Worm (Caenorhabditis elegans) whole organism, late embryonic: ENCODE results near the gene clec-3.

ENCODE experiments used
- F13H6.1 ChIP-seq: sonication (generic microtip); optimal IDR thresholded peaks from 2 replicates; lab custom pipeline; 2016; ENCODE audit warnings: missing genetic modification characterization, missing compliant biosample characterization
- K02D7.2 ChIP-seq: sonication (generic microtip); optimal IDR thresholded peaks from 2 replicates; lab custom pipeline; 2017; ENCODE audit warnings: mild to moderate bottlenecking, missing genetic modification characterization, missing compliant biosample characterization
- ama-1 ChIP-seq: fragments of 150-350 bp; optimal IDR thresholded peaks from 2 replicates; lab custom pipeline; 2014
- ceh-6 ChIP-seq: fragments of 200-800 bp; sonication (Bioruptor generic); optimal IDR thresholded peaks from 2 replicates; lab custom pipeline; 2018; ENCODE audit warnings: mild to moderate bottlenecking, missing genetic modification characterization, missing compliant biosample characterization
- dmd-4 ChIP-seq: sonication (generic microtip); optimal IDR thresholded peaks from 2 replicates; lab custom pipeline; 2016; ENCODE audit warnings: borderline replicate concordance, missing genetic modification characterization, missing compliant biosample characterization
- fkh-10 ChIP-seq: fragments of 150-350 bp; optimal IDR thresholded peaks from 2 replicates; lab custom pipeline; 2014; ENCODE audit warnings: missing biosample characterization, missing genetic modification reagents, missing genetic modification characterization
- lin-11 ChIP-seq: fragments of 200-800 bp; sonication (Bioruptor generic); optimal IDR thresholded peaks from 2 replicates; lab custom pipeline; 2018; ENCODE audit warnings: mild to moderate bottlenecking, missing genetic modification characterization, missing compliant biosample characterization
- madf-2 ChIP-seq: sonication (generic microtip); optimal IDR thresholded peaks from 2 replicates; lab custom pipeline; 2017; ENCODE audit warnings: missing genetic modification characterization, missing compliant biosample characterization
- pax-1 ChIP-seq: fragments of 150-350 bp; optimal IDR thresholded peaks from 2 replicates; lab custom pipeline; 2014; ENCODE audit warnings: missing biosample characterization, missing genetic modification characterization
- pha-4 ChIP-seq: fragments of 150-350 bp; optimal IDR thresholded peaks from 2 replicates; lab custom pipeline; 2018; ENCODE audit warnings: missing biosample characterization, missing genetic modification reagents, missing genetic modification characterization
- pqm-1 ChIP-seq: sonication (generic microtip); optimal IDR thresholded peaks from 2 replicates; lab custom pipeline; 2016; ENCODE audit warnings: missing genetic modification characterization, missing compliant biosample characterization
- rnt-1 ChIP-seq: sonication (generic microtip); optimal IDR thresholded peaks from 2 replicates; lab custom pipeline; 2016; ENCODE audit warnings: missing genetic modification characterization, missing compliant biosample characterization

DNA sequence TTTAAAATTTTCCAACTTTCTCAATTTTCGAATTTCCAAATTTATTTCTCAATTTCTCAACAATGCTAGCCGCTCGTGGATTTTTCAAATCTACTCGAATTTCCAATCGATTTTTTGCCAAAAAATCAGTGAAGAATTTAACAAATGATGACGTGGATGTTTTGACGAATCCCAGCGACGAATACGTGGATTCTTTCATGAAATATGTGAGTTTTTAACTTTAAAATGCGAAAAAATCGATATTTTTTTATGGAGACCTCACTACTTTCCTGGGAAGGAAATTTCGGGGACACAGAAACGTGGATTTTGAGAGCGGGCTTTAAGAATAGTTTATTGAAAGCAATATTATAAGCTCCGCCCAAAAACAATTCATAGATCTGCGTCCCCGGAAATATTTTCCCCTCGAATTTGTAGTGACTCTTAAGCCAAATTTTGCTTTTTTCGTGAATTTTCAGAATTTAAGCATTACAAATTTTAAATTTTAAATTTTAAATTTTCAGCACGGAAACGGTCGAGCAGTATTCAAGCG is 28.1 kb downstream of the clec-3 start, which contains the start of gene K08A2.2:
- TF ChIP-seq ama-1 (lab: Kevin White, UChicago) (no peak), madf-2 (tag; lab: Kevin White, UChicago) (no peak), pha-4 (tag; lab: Kevin White, UChicago) (no peak), F13H6.1 (tag; lab: Kevin White, UChicago) (no peak), pax-1 (tag; lab: Kevin White, UChicago) (no peak), lin-11 (tag; lab: Kevin White, UChicago) (no peak), rnt-1 (tag; lab: Kevin White, UChicago) (no peak), pqm-1 (tag; lab: Kevin White, UChicago) (no peak), dmd-4 (no peak), ceh-6 (no peak), K02D7.2 (tag; lab: Kevin White, UChicago) (no peak), fkh-10 (GFP tag; lab: Kevin White, UChicago) (no peak)
